Worm (Caenorhabditis elegans) whole organism, young adult: Measurements from ENCODE around the gene nipi-4.

Source experiments
- B0336.3 ChIP-seq: fragments of 200-800 bp; sonication (Bioruptor generic); IDR thresholded peaks from 2 replicates; pipeline ENCODE4 v1.3.6; 2022; ENCODE audit warnings: missing genetic modification characterization, missing compliant biosample characterization
- C06A6.2 ChIP-seq: fragments of 200-800 bp; sonication (Bioruptor generic); conservative IDR thresholded peaks from 2 replicates; pipeline ENCODE4 v1.3.6; 2022; ENCODE audit warnings: missing genetic modification characterization, missing compliant biosample characterization
- F52B5.7 ChIP-seq: sonication (generic microtip); optimal IDR thresholded peaks from 2 replicates; lab custom pipeline; 2016; ENCODE audit warnings: mild to moderate bottlenecking, missing genetic modification characterization, missing compliant biosample characterization
- K11D2.4 ChIP-seq: fragments of 200-800 bp; sonication (Bioruptor generic); IDR thresholded peaks from 2 replicates; pipeline ENCODE4 v1.3.6; 2022; ENCODE audit warnings: missing genetic modification reagents, missing genetic modification characterization, missing compliant biosample characterization
- Y56A3A.18 ChIP-seq: fragments of 200-800 bp; sonication (Bioruptor generic); IDR thresholded peaks from 2 replicates; pipeline ENCODE4 v1.3.6; 2022; ENCODE audit warnings: missing genetic modification reagents, missing genetic modification characterization, missing compliant biosample characterization
- ZK185.1 ChIP-seq: sonication (generic microtip); optimal IDR thresholded peaks from 2 replicates; lab custom pipeline; 2016; ENCODE audit warnings: mild to moderate bottlenecking, missing genetic modification characterization, missing compliant biosample characterization; ENCODE audit not compliant: poor library complexity, severe bottlenecking
- akir-1 ChIP-seq: fragments of 200-800 bp; sonication (Bioruptor generic); optimal IDR thresholded peaks from 2 replicates; lab custom pipeline; 2018; ENCODE audit warnings: mild to moderate bottlenecking, missing genetic modification characterization, moderate library complexity, missing compliant biosample characterization
- atf-7 ChIP-seq: sonication (generic microtip); optimal IDR thresholded peaks from 2 replicates; lab custom pipeline; 2017; ENCODE audit warnings: mild to moderate bottlenecking, missing genetic modification characterization, missing compliant biosample characterization
- attf-6 ChIP-seq: fragments of 200-800 bp; sonication (Bioruptor generic); IDR thresholded peaks from 2 replicates; pipeline ENCODE4 v1.3.6; 2022; ENCODE audit warnings: missing genetic modification reagents, missing genetic modification characterization, missing compliant biosample characterization
- ccch-3 ChIP-seq: fragments of 200-800 bp; sonication (Bioruptor generic); optimal IDR thresholded peaks from 2 replicates; lab custom pipeline; 2018; ENCODE audit warnings: mild to moderate bottlenecking, missing genetic modification characterization, missing compliant biosample characterization
- cebp-1 ChIP-seq, 2 experiments: fragments of 200-800 bp in 1 of 2; sonication (Bioruptor generic) in 1 of 2; sonication (generic microtip) in 1 of 2; IDR thresholded peaks in 1 of 2; optimal IDR thresholded peaks in 1 of 2; 2 replicates each; pipeline versions ENCODE4 v1.3.6 to Lab custom; 2017 to 2022; ENCODE audit warnings: missing compliant biosample characterization in 2 of 2, missing genetic modification characterization in 2 of 2, mild to moderate bottlenecking in 1 of 2, missing genetic modification reagents in 1 of 2, moderate library complexity in 1 of 2
- cebp-2 ChIP-seq: fragments of 200-800 bp; sonication (Bioruptor generic); IDR thresholded peaks from 2 replicates; pipeline ENCODE4 v1.3.6; 2022; ENCODE audit warnings: missing genetic modification characterization, missing compliant biosample characterization
- ceh-100 ChIP-seq: fragments of 200-800 bp; sonication (Bioruptor generic); IDR thresholded peaks from 2 replicates; pipeline ENCODE4 v1.3.6; 2022; ENCODE audit warnings: missing genetic modification reagents, missing genetic modification characterization, missing compliant biosample characterization
- ceh-27 ChIP-seq: fragments of 200-800 bp; sonication (Bioruptor generic); optimal IDR thresholded peaks from 2 replicates; lab custom pipeline; 2018; ENCODE audit warnings: mild to moderate bottlenecking, missing genetic modification characterization, moderate library complexity, missing compliant biosample characterization
- ceh-58 ChIP-seq: fragments of 200-800 bp; sonication (Bioruptor generic); IDR thresholded peaks from 2 replicates; pipeline ENCODE4 v1.3.6; 2022; ENCODE audit warnings: missing genetic modification characterization, missing compliant biosample characterization
- die-1 ChIP-seq: sonication (generic microtip); optimal IDR thresholded peaks from 2 replicates; lab custom pipeline; 2016; ENCODE audit warnings: missing genotype, mild to moderate bottlenecking, missing genetic modification characterization, missing compliant biosample characterization
- dox-1 ChIP-seq: fragments of 200-800 bp; sonication (Bioruptor generic); IDR thresholded peaks from 2 replicates; pipeline ENCODE4 v1.3.6; 2022; ENCODE audit warnings: missing genetic modification reagents, missing genetic modification characterization, missing compliant biosample characterization
- dpff-1 ChIP-seq: sonication (generic microtip); optimal IDR thresholded peaks from 2 replicates; lab custom pipeline; 2017; ENCODE audit warnings: mild to moderate bottlenecking, missing genetic modification characterization, missing compliant biosample characterization
- efl-1 ChIP-seq: fragments of 150-350 bp; optimal IDR thresholded peaks from 2 replicates; lab custom pipeline; 2014; ENCODE audit warnings: missing biosample characterization, missing genetic modification reagents, missing genetic modification characterization
- egl-18 ChIP-seq: fragments of 200-800 bp; sonication (Bioruptor generic); IDR thresholded peaks from 2 replicates; pipeline ENCODE4 v1.3.6; 2022; ENCODE audit warnings: missing genetic modification reagents, missing genetic modification characterization, missing compliant biosample characterization
- egl-44 ChIP-seq: fragments of 200-800 bp; sonication (Bioruptor generic); IDR thresholded peaks from 2 replicates; pipeline ENCODE4 v1.3.6; 2022; ENCODE audit warnings: missing genetic modification reagents, missing genetic modification characterization, missing compliant biosample characterization
- ekl-4 ChIP-seq: fragments of 200-800 bp; sonication (Bioruptor generic); IDR thresholded peaks from 2 replicates; pipeline ENCODE4 v1.3.6; 2022; ENCODE audit warnings: missing genetic modification reagents, missing genetic modification characterization, missing compliant biosample characterization
- him-1 ChIP-seq: sonication (generic microtip); optimal IDR thresholded peaks from 2 replicates; lab custom pipeline; 2016; ENCODE audit warnings: missing genotype, missing genetic modification reagents, missing genetic modification characterization, missing compliant biosample characterization
- hlh-12 ChIP-seq: sonication (generic microtip); optimal IDR thresholded peaks from 2 replicates; lab custom pipeline; 2016; ENCODE audit warnings: missing genetic modification characterization, missing compliant biosample characterization
- hlh-26 ChIP-seq: fragments of 200-800 bp; sonication (Bioruptor generic); conservative IDR thresholded peaks from 2 replicates; pipeline ENCODE4 v1.3.6; 2022; ENCODE audit warnings: missing genetic modification reagents, missing genetic modification characterization, missing compliant biosample characterization
- hmg-1.2 ChIP-seq: fragments of 200-800 bp; sonication (Bioruptor generic); IDR thresholded peaks from 2 replicates; pipeline ENCODE4 v1.3.6; 2022; ENCODE audit warnings: missing genetic modification reagents, missing genetic modification characterization, missing compliant biosample characterization
- hmg-20 ChIP-seq: fragments of 200-800 bp; sonication (Bioruptor generic); IDR thresholded peaks from 2 replicates; pipeline ENCODE4 v1.3.6; 2022; ENCODE audit warnings: missing genetic modification reagents, missing genetic modification characterization, missing compliant biosample characterization
- hrde-1 ChIP-seq: sonication (generic microtip); optimal IDR thresholded peaks from 2 replicates; lab custom pipeline; 2016; ENCODE audit warnings: missing genetic modification characterization, mild to moderate bottlenecking, missing compliant biosample characterization, moderate library complexity, missing genotype, missing genetic modification reagents, borderline replicate concordance
- lag-1 ChIP-seq: fragments of 200-800 bp; sonication (Bioruptor generic); IDR thresholded peaks from 2 replicates; pipeline ENCODE4 v1.3.6; 2022; ENCODE audit warnings: missing genetic modification reagents, missing genetic modification characterization, missing compliant biosample characterization
- let-526 ChIP-seq: fragments of 200-800 bp; sonication (Bioruptor generic); IDR thresholded peaks from 2 replicates; pipeline ENCODE4 v1.3.6; 2022; ENCODE audit warnings: missing genetic modification reagents, missing genetic modification characterization, missing compliant biosample characterization
- let-607 ChIP-seq, 2 experiments: fragments of 200-800 bp in 1 of 2; sonication (Bioruptor generic) in 1 of 2; sonication (generic microtip) in 1 of 2; optimal IDR thresholded peaks; 2 replicates each; lab custom pipeline; 2016 to 2018; ENCODE audit warnings: mild to moderate bottlenecking in 2 of 2, missing compliant biosample characterization in 2 of 2, missing genetic modification characterization in 2 of 2, moderate library complexity in 2 of 2, missing genotype in 1 of 2
- lin-54 ChIP-seq: fragments of 200-800 bp; sonication (Bioruptor generic); optimal IDR thresholded peaks from 2 replicates; lab custom pipeline; 2018; ENCODE audit warnings: mild to moderate bottlenecking, missing genetic modification characterization, missing compliant biosample characterization
- mes-4 ChIP-seq: sonication (generic microtip); optimal IDR thresholded peaks from 2 replicates; lab custom pipeline; 2016; ENCODE audit warnings: missing genotype, missing genetic modification characterization, missing compliant biosample characterization
- mxl-1 ChIP-seq: sonication (generic microtip); optimal IDR thresholded peaks from 2 replicates; lab custom pipeline; 2016; ENCODE audit warnings: missing genetic modification characterization, missing compliant biosample characterization
- nhr-120 ChIP-seq: fragments of 200-800 bp; sonication (Bioruptor generic); IDR thresholded peaks from 2 replicates; pipeline ENCODE4 v1.3.6; 2022; ENCODE audit warnings: missing genetic modification characterization, missing compliant biosample characterization
- nhr-80 ChIP-seq: sonication (generic microtip); optimal IDR thresholded peaks from 2 replicates; lab custom pipeline; 2016; ENCODE audit warnings: missing genetic modification characterization, missing compliant biosample characterization
- rec-8 ChIP-seq, 2 experiments: sonication (generic microtip); optimal IDR thresholded peaks; 2 replicates each; lab custom pipeline; 2016; ENCODE audit warnings: mild to moderate bottlenecking in 2 of 2, missing genetic modification characterization in 2 of 2, missing genetic modification reagents in 2 of 2, missing genotype in 2 of 2, missing biosample characterization in 1 of 2, missing compliant biosample characterization in 1 of 2, moderate library complexity in 1 of 2
- sdz-38 ChIP-seq: sonication (generic microtip); optimal IDR thresholded peaks from 2 replicates; lab custom pipeline; 2016; ENCODE audit warnings: missing genotype, missing genetic modification characterization, missing compliant biosample characterization
- snpc-1.3 ChIP-seq: sonication (generic microtip); optimal IDR thresholded peaks from 2 replicates; lab custom pipeline; 2017; ENCODE audit warnings: missing genetic modification characterization, mild to moderate bottlenecking, missing compliant biosample characterization, antibody characterized with exemption, moderate library complexity, missing genotype, missing genetic modification reagents; ENCODE audit not compliant: insufficient read depth
- snpc-4 ChIP-seq, 5 experiments: fragments of 150-350 bp in 1 of 5; sonication (generic microtip) in 4 of 5; optimal IDR thresholded peaks; 2 replicates each; lab custom pipeline; 2014 to 2018; ENCODE audit warnings: missing genetic modification characterization in 5 of 5, missing biosample characterization in 3 of 5, antibody characterized with exemption in 2 of 5, mild to moderate bottlenecking in 2 of 5, missing compliant biosample characterization in 2 of 5, missing genotype in 2 of 5, moderate library complexity in 2 of 5, missing genetic modification reagents in 1 of 5
- somi-1 ChIP-seq: fragments of 200-800 bp; sonication (Bioruptor generic); optimal IDR thresholded peaks from 2 replicates; lab custom pipeline; 2018; ENCODE audit warnings: mild to moderate bottlenecking, missing genetic modification characterization, missing compliant biosample characterization
- tbx-9 ChIP-seq: sonication (generic microtip); optimal IDR thresholded peaks from 2 replicates; lab custom pipeline; 2016; ENCODE audit warnings: borderline replicate concordance, missing genetic modification characterization, inconsistent platforms, missing compliant biosample characterization
- xnd-1 ChIP-seq: sonication (generic microtip); optimal IDR thresholded peaks from 2 replicates; lab custom pipeline; 2016; ENCODE audit warnings: missing genotype, missing genetic modification reagents, missing genetic modification characterization, missing compliant biosample characterization
- zfh-2 ChIP-seq: fragments of 200-800 bp; sonication (Bioruptor generic); conservative IDR thresholded peaks from 2 replicates; pipeline ENCODE4 v1.3.6; 2022; ENCODE audit warnings: missing genetic modification reagents, missing genetic modification characterization, missing compliant biosample characterization
- ztf-25 ChIP-seq: fragments of 200-800 bp; sonication (Bioruptor generic); IDR thresholded peaks from 2 replicates; pipeline ENCODE4 v1.3.6; 2022; ENCODE audit warnings: missing genetic modification reagents, missing genetic modification characterization, missing compliant biosample characterization

nipi-4 gene

ce11 chrV:7855382-7855994 lies 15.1 kb downstream of the nipi-4 start, which contains the start of gene C37C3.2:
Gene C37C3.2 (plus strand): TSS chrV:7855944.
- TF ChIP-seq nhr-120 (no peak), Y56A3A.18 (GFP tag; lab: Robert Waterston, UW) (no peak), ccch-3 (GFP tag; lab: Kevin White, UChicago) (no peak), hmg-20 (no peak), ceh-27 (GFP tag; lab: Kevin White, UChicago) (no peak), F52B5.7 (tag; lab: Kevin White, UChicago) (no peak), efl-1 (GFP tag; lab: Kevin White, UChicago) (no peak), rec-8 (tag; optimal IDR thresholded peaks at IDR 0.05; lab: Kevin White, UChicago) (no peak), cebp-2 (GFP tag; lab: Robert Waterston, UW) (no peak), hrde-1 (no peak), let-526 (GFP tag; lab: Robert Waterston, UW) (no peak), attf-6 (GFP tag; lab: Robert Waterston, UW) (no peak), hlh-26 (GFP tag; lab: Robert Waterston, UW) (no peak), C06A6.2 (no peak), atf-7 (tag; lab: Kevin White, UChicago) (no peak)

- TF ChIP-seq lag-1 (GFP tag; lab: Robert Waterston, UW) (no peak), hrde-1 (no peak), nhr-80 (tag; lab: Kevin White, UChicago) (peak; percentile 71), snpc-4 (GFP tag; optimal IDR thresholded peaks at IDR 0.05; lab: Kevin White, UChicago) (no peak), snpc-4 (tag; optimal IDR thresholded peaks at IDR 0.05; lab: Kevin White, UChicago) (peak; percentile 72 to 79 (median 76)), dpff-1 (tag; lab: Kevin White, UChicago) (no peak), atf-7 (tag; lab: Kevin White, UChicago) (peak; percentile 91), K11D2.4 (peak; percentile 38; the same call in 1 of the 2 replicates), lin-54 (GFP tag; lab: Kevin White, UChicago) (peak; percentile 33), ceh-58 (GFP tag; lab: Robert Waterston, UW) (no peak), zfh-2 (GFP tag; lab: Robert Waterston, UW) (peak; percentile 93), egl-18 (GFP tag; lab: Robert Waterston, UW) (no peak), ztf-25 (GFP tag; lab: Robert Waterston, UW) (no peak), snpc-1.3 (tag; lab: Kevin White, UChicago) (no peak), egl-44 (GFP tag; lab: Robert Waterston, UW) (no peak), hmg-1.2 (peak; percentile 96), cebp-1 (GFP tag; IDR thresholded peaks at IDR 0.05; lab: Robert Waterston, UW) (peak; percentile 90), cebp-1 (tag; optimal IDR thresholded peaks at IDR 0.05; lab: Kevin White, UChicago) (peak; percentile 97), somi-1 (GFP tag; lab: Kevin White, UChicago) (peak; percentile 50), B0336.3 (peak; percentile 70; the same call in 1 of the 2 replicates), hlh-12 (tag; lab: Kevin White, UChicago) (no peak), ceh-100 (GFP tag; lab: Robert Waterston, UW) (no peak), him-1 (no peak), akir-1 (GFP tag; lab: Kevin White, UChicago) (peak; percentile 50), mxl-1 (tag; lab: Kevin White, UChicago) (no peak), ZK185.1 (tag; lab: Kevin White, UChicago) (peak; percentile 12), mes-4 (tag; lab: Kevin White, UChicago) (no peak), tbx-9 (tag; lab: Kevin White, UChicago) (no peak), ekl-4 (GFP tag; lab: Robert Waterston, UW) (peak; percentile 74; the same call in 1 of the 2 replicates), xnd-1 (no peak), nhr-120 (no peak), die-1 (tag; lab: Kevin White, UChicago) (no peak), let-607 (tag; optimal IDR thresholded peaks at IDR 0.05; lab: Kevin White, UChicago) (peak; percentile 73 to 90), sdz-38 (tag; lab: Kevin White, UChicago) (no peak), dox-1 (GFP tag; lab: Robert Waterston, UW) (peak; percentile 82)
These were observed 16.0 kb downstream of the nipi-4 start, which contains the start of the genes C37C3.9 and C37C3.18 for ce11 chrV:7854603-7855002. Gene C37C3.9 (minus strand): TSS chrV:7854700. Gene C37C3.18 (plus strand): TSS chrV:7854993.
